Fruit fly (Drosophila melanogaster): Measurements from ENCODE around the gene CG43131.

DNA sequence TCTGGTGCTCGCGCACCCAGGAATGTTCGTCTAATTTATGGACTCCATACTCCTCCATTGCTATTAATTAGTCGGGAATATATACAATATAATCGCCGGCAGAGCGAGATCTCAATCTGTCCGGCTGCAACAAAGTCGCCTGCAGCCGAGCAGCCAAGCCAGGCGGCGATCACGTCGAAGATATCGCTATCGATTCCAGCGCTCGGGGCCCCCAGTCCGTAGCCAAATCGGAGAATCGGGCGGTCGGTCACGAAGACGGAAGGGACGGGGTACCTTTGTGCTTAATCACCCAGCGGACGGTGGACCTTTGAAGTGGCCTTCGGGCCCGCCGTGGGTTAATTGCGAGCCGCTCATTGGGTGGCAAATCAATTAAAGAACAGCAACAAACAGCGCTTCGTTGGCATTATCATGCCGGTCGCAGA, 43.3 kb downstream of the CG43131 start:
- TF ChIP-seq Myc (optimal IDR thresholded peaks at IDR 0.05): no peak
- no peak for TF ChIP-seq insv (optimal IDR thresholded peaks at IDR 0.05)
- TF ChIP-seq Sin3A (optimal IDR thresholded peaks at IDR 0.05): no peak
- TF ChIP-seq ttk (optimal IDR thresholded peaks at IDR 0.05): no peak
- no peak for TF ChIP-seq psq (optimal IDR thresholded peaks at IDR 0.05)
